Worm (Caenorhabditis elegans): Measurements from ENCODE around the gene ceh-1.

The ceh-1 gene

DNA sequence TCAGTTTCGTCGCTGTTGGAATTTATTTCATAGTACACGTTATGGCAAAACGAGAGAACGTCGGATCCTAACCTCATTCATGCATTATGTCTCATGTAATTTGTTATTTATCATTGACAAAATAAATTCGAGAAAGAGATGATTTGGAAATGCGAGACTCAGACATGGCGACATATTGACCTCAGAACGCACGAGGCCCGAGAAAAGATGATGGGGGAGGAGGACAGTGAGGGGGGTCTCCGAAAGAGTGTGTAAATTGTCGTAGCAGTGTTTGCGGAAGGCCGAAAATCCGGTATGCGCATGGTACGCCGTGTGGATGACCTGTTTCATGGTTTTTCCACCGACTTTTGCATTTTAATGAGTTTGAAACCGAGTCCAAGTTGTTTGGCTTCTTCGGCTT lies 18.3 kb downstream of the ceh-1 start (continued):
- no peak for TF ChIP-seq ets-5 (GFP tag; IDR thresholded peaks at IDR 0.05)
- no peak for TF ChIP-seq nhr-90 (tag; optimal IDR thresholded peaks at IDR 0.05; ENCODE audit: poor library complexity)
- no peak for TF ChIP-seq hlh-4 (tag; optimal IDR thresholded peaks at IDR 0.05)
- TF ChIP-seq skn-1 (tag; optimal IDR thresholded peaks at IDR 0.05): peak; percentile 61
- no peak for TF ChIP-seq fkh-4 (tag; optimal IDR thresholded peaks at IDR 0.05; ENCODE audit: borderline replicate concordance)
- TF ChIP-seq egl-13 (tag; optimal IDR thresholded peaks at IDR 0.05): peak; percentile 23
- TF ChIP-seq C04F5.9 (tag; optimal IDR thresholded peaks at IDR 0.05): no peak

DNA sequence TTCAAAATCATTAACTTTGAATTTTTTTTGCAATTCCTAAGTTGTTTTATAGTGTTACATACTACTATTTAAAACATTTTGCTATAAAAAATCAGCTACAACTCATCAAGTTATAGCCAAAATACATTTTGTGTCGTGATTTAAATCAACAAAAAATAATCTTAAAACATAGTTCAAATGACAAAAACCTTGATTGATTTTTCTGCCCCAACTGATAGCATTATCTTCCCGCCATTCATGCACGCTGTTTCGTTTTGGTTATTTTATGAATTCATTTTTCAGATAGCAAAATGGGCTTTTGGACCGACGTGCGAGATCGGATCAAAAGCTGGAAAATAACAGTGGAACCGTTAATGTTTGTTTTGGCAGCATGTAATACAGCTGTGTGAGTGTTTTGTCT lies 21.9 kb downstream of the ceh-1 start, which contains the start of gene slcr-46.1:
Gene slcr-46.1 (plus strand): TSS at position 274 of the 400 bp plus-strand sequence.
- no peak for TF ChIP-seq ztf-4 (tag; optimal IDR thresholded peaks at IDR 0.05)
- TF ChIP-seq efl-3 (GFP tag; optimal IDR thresholded peaks at IDR 0.05): no peak
- TF ChIP-seq dsc-1 (tag; optimal IDR thresholded peaks at IDR 0.05): no peak
- no peak for TF ChIP-seq xbp-1 (tag; optimal IDR thresholded peaks at IDR 0.05)
- no peak for TF ChIP-seq sptf-1 (tag; optimal IDR thresholded peaks at IDR 0.05)
- peak; percentile 24 for TF ChIP-seq elt-2 (tag; optimal IDR thresholded peaks at IDR 0.05)

ce11 chrX:4628817-4629575 lies 25.0 kb downstream of the ceh-1 start:
- TF ChIP-seq nhr-47 (tag; optimal IDR thresholded peaks at IDR 0.05) (peak; percentile 10), irx-1 (tag; optimal IDR thresholded peaks at IDR 0.05) (no peak), snu-23 (GFP tag; optimal IDR thresholded peaks at IDR 0.05) (peak; percentile 2), unc-86 (tag; optimal IDR thresholded peaks at IDR 0.05) (peak; percentile 37), isw-1 (GFP tag; IDR thresholded peaks at IDR 0.05) (no peak), lin-14 (GFP tag; optimal IDR thresholded peaks at IDR 0.05) (peak; percentile 32), mep-1 (tag; optimal IDR thresholded peaks at IDR 0.05) (peak; percentile 7), lsy-2 (tag; optimal IDR thresholded peaks at IDR 0.05) (peak in 1 of 2 experiments; percentile 12), mab-9 (GFP tag; IDR thresholded peaks at IDR 0.05) (no peak), rnt-1 (tag; optimal IDR thresholded peaks at IDR 0.05) (peak; percentile 55), nhr-20 (tag; optimal IDR thresholded peaks at IDR 0.05) (no peak), skn-1 (tag; optimal IDR thresholded peaks at IDR 0.05) (no peak), egl-13 (tag; optimal IDR thresholded peaks at IDR 0.05) (peak; percentile 20), dsc-1 (tag; optimal IDR thresholded peaks at IDR 0.05) (peak; percentile 94), ztf-11 (tag; optimal IDR thresholded peaks at IDR 0.05) (peak in 1 of 2 experiments; percentile 25), efl-1 (optimal IDR thresholded peaks at IDR 0.05) (no peak), efl-1 (GFP tag; optimal IDR thresholded peaks at IDR 0.05 in 1 of 2) (no peak)

ce11 chrX:4628350-4628749 lies 25.6 kb downstream of the ceh-1 start:
- TF ChIP-seq egl-27 (tag; optimal IDR thresholded peaks at IDR 0.05): no peak
- peak; percentile 74 for TF ChIP-seq hlh-4 (tag; optimal IDR thresholded peaks at IDR 0.05)

DNA sequence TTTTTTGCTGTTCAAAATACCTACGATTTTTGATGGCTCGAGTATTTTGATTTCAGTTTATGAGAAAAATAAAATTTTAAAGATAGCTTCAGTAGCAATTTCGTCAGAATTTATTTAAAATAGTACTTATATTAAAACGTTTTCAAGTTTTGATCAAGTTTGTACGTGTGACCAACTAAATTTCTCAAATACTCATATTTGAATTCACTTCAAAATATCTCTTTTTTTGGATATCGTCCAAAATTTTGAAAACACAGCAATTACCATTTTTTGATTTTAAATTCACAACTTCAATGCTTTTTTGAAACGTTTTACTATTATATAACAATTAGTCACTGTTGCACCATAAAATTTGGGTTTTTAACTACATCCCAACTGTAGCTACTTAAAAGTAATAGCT lies 27.1 kb downstream of the ceh-1 start:
- TF ChIP-seq ets-5 (GFP tag; IDR thresholded peaks at IDR 0.05): no peak
- TF ChIP-seq nhr-85 (tag): no peak
- no peak for TF ChIP-seq nhr-71 (tag; optimal IDR thresholded peaks at IDR 0.05)
- no peak for TF ChIP-seq C16A3.4 (tag; optimal IDR thresholded peaks at IDR 0.05)
- TF ChIP-seq hlh-4 (tag; optimal IDR thresholded peaks at IDR 0.05): no peak
- no peak for TF ChIP-seq unc-62 (GFP tag; optimal IDR thresholded peaks at IDR 0.05)
- TF ChIP-seq jun-1 (tag; optimal IDR thresholded peaks at IDR 0.05): no peak
- TF ChIP-seq lin-13 (GFP tag; optimal IDR thresholded peaks at IDR 0.05): no peak
- no peak for TF ChIP-seq unc-30 (tag; optimal IDR thresholded peaks at IDR 0.05)
- TF ChIP-seq efl-3 (GFP tag; optimal IDR thresholded peaks at IDR 0.05): no peak

Measured in whole organism, L1 larva.